Worm (Caenorhabditis elegans): Measurements from ENCODE around the gene mat-2.

DNA sequence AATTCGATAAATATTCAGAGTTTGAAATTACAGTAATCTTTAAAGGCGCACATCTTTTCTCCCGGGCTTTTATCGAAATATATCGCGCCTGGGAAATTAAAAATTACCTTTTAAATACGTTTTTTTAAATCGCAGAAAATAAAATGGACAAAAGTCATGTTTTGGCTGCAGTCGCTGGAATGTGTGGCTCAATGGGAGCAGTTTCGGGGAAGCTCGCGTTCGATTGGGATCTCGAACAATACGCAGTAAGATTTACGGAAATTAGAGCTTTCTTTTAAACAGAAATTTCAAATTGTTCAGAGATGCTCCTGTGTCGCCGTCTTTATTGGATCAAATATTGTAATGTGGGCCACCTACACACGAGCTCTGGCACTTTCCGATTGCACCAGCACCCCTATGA is 17.0 kb downstream of the mat-2 start, which contains the start of gene F40F8.12:
- TF ChIP-seq flt-1 (GFP tag; IDR thresholded peaks at IDR 0.05) (no peak), tab-1 (GFP tag; IDR thresholded peaks at IDR 0.05) (no peak)

Measured in whole organism, midembryonic.